Worm (Caenorhabditis elegans) whole organism, L4 larva: ENCODE data around the gene F35C5.1.

ENCODE experiments used
- F37D6.2 ChIP-seq: sonication (generic microtip); optimal IDR thresholded peaks from 2 replicates; lab custom pipeline; 2016; ENCODE audit warnings: mild to moderate bottlenecking, missing genetic modification characterization, missing compliant biosample characterization
- T26A8.4 ChIP-seq: fragments of 200-800 bp; sonication (Bioruptor generic); IDR thresholded peaks from 2 replicates; pipeline ENCODE4 v1.3.6; 2022; ENCODE audit warnings: missing genetic modification characterization, missing compliant biosample characterization
- ZK337.2 ChIP-seq: fragments of 200-800 bp; sonication (Bioruptor generic); IDR thresholded peaks from 2 replicates; pipeline ENCODE4 v1.3.6; 2022; ENCODE audit warnings: missing genetic modification reagents, missing genetic modification characterization, missing compliant biosample characterization
- ZK546.5 ChIP-seq, 2 experiments: sonication (generic microtip); optimal IDR thresholded peaks; 2 replicates each; lab custom pipeline; 2017; ENCODE audit warnings: missing biosample characterization in 2 of 2, missing genetic modification characterization in 2 of 2
- ceh-28 ChIP-seq: fragments of 150-350 bp; optimal IDR thresholded peaks from 2 replicates; lab custom pipeline; 2014; ENCODE audit warnings: missing biosample characterization, missing genetic modification reagents, missing genetic modification characterization
- ceh-82 ChIP-seq: sonication (generic microtip); optimal IDR thresholded peaks from 2 replicates; lab custom pipeline; 2017; ENCODE audit warnings: missing biosample characterization, missing genetic modification characterization
- ces-1 ChIP-seq: fragments of 150-350 bp; sonication (generic microtip); optimal IDR thresholded peaks from 4 replicates; lab custom pipeline; 2014; ENCODE audit warnings: missing biosample characterization, missing genetic modification reagents, missing genetic modification characterization
- daf-12 ChIP-seq: fragments of 150-350 bp; optimal IDR thresholded peaks from 2 replicates; lab custom pipeline; 2014; ENCODE audit warnings: missing biosample characterization, missing genetic modification reagents, missing genetic modification characterization
- daf-16 ChIP-seq, 3 experiments: sonication (generic microtip); optimal IDR thresholded peaks; 2 replicates each; lab custom pipeline; 2016 to 2017; ENCODE audit warnings: missing genetic modification characterization in 3 of 3, missing genetic modification reagents in 3 of 3, mild to moderate bottlenecking in 2 of 3, missing compliant biosample characterization in 2 of 3, missing biosample characterization in 1 of 3, moderate library complexity in 1 of 3
- daf-19 ChIP-seq: fragments of 200-800 bp; sonication (Bioruptor generic); conservative IDR thresholded peaks from 2 replicates; pipeline ENCODE4 v1.3.6; 2022; ENCODE audit warnings: missing genetic modification characterization, missing compliant biosample characterization
- dmd-8 ChIP-seq: fragments of 200-800 bp; sonication (Bioruptor generic); IDR thresholded peaks from 2 replicates; pipeline ENCODE4 v1.3.6; 2022; ENCODE audit warnings: missing genetic modification characterization, missing compliant biosample characterization
- dmd-9 ChIP-seq: fragments of 200-800 bp; sonication (Bioruptor generic); IDR thresholded peaks from 2 replicates; pipeline ENCODE4 v1.3.6; 2022; ENCODE audit warnings: missing genetic modification reagents, missing genetic modification characterization, missing compliant biosample characterization
- dpl-1 ChIP-seq: fragments of 150-350 bp; optimal IDR thresholded peaks from 2 replicates; lab custom pipeline; 2014; ENCODE audit warnings: missing biosample characterization, missing genetic modification reagents, missing genetic modification characterization
- duxl-1 ChIP-seq: sonication (generic microtip); optimal IDR thresholded peaks from 2 replicates; lab custom pipeline; 2016; ENCODE audit warnings: mild to moderate bottlenecking, missing genetic modification characterization, moderate library complexity, missing compliant biosample characterization; ENCODE audit not compliant: poor library complexity
- egl-27 ChIP-seq: sonication (generic microtip); optimal IDR thresholded peaks from 3 replicates; lab custom pipeline; 2017; ENCODE audit warnings: missing biosample characterization, missing genetic modification reagents, missing genetic modification characterization
- fos-1 ChIP-seq: fragments of 150-350 bp; optimal IDR thresholded peaks from 2 replicates; lab custom pipeline; 2014; ENCODE audit warnings: missing biosample characterization, missing genetic modification characterization
- hif-1 ChIP-seq, 2 experiments: sonication (generic microtip); optimal IDR thresholded peaks; 2 replicates each; lab custom pipeline; 2016 to 2017; ENCODE audit warnings: missing compliant biosample characterization in 2 of 2, missing genetic modification characterization in 2 of 2, missing genetic modification reagents in 2 of 2, missing genotype in 2 of 2, mild to moderate bottlenecking in 1 of 2
- hlh-11 ChIP-seq: fragments of 200-800 bp; sonication (Bioruptor generic); optimal IDR thresholded peaks from 2 replicates; lab custom pipeline; 2018; ENCODE audit warnings: mild to moderate bottlenecking, missing genetic modification characterization, missing compliant biosample characterization
- hlh-30 ChIP-seq: sonication (generic microtip); optimal IDR thresholded peaks from 2 replicates; lab custom pipeline; 2017; ENCODE audit warnings: antibody characterized with exemption, mild to moderate bottlenecking, missing genetic modification characterization, missing compliant biosample characterization; ENCODE audit not compliant: insufficient read depth
- hmg-1.1 ChIP-seq: fragments of 200-800 bp; sonication (Bioruptor generic); IDR thresholded peaks from 2 replicates; pipeline ENCODE4 v1.3.6; 2022; ENCODE audit warnings: missing genetic modification reagents, missing genetic modification characterization, missing compliant biosample characterization
- jun-1 ChIP-seq: fragments of 150-350 bp; optimal IDR thresholded peaks from 2 replicates; lab custom pipeline; 2014; ENCODE audit warnings: missing biosample characterization, missing genetic modification reagents, missing genetic modification characterization
- lim-7 ChIP-seq: fragments of 200-800 bp; sonication (Bioruptor generic); IDR thresholded peaks from 2 replicates; pipeline ENCODE4 v1.3.6; 2022; ENCODE audit warnings: missing genetic modification characterization, missing compliant biosample characterization
- lin-15B ChIP-seq: fragments of 150-350 bp; sonication (generic microtip); optimal IDR thresholded peaks from 3 replicates; lab custom pipeline; 2014; ENCODE audit warnings: missing biosample characterization, missing genetic modification characterization
- lin-29 ChIP-seq: fragments of 200-800 bp; sonication (Bioruptor generic); IDR thresholded peaks from 2 replicates; pipeline ENCODE4 v1.3.6; 2022; ENCODE audit warnings: missing genetic modification reagents, missing genetic modification characterization, missing compliant biosample characterization
- lin-39 ChIP-seq: fragments of 150-350 bp; optimal IDR thresholded peaks from 2 replicates; lab custom pipeline; 2014; ENCODE audit warnings: missing biosample characterization, missing genetic modification reagents, missing genetic modification characterization
- lir-3 ChIP-seq: sonication (generic microtip); optimal IDR thresholded peaks from 2 replicates; lab custom pipeline; 2016; ENCODE audit warnings: mild to moderate bottlenecking, missing genetic modification characterization, missing compliant biosample characterization
- lsy-2 ChIP-seq, 2 experiments: fragments of 150-350 bp in 1 of 2; sonication (generic microtip) in 1 of 2; optimal IDR thresholded peaks; 2 replicates each; lab custom pipeline; 2014 to 2017; ENCODE audit warnings: missing biosample characterization in 2 of 2, missing genetic modification characterization in 2 of 2
- madf-9 ChIP-seq: fragments of 200-800 bp; sonication (Bioruptor generic); conservative IDR thresholded peaks from 2 replicates; pipeline ENCODE4 v1.3.6; 2022; ENCODE audit warnings: missing genetic modification reagents, missing genetic modification characterization, missing compliant biosample characterization
- mdt-29 ChIP-seq: fragments of 200-800 bp; sonication (Bioruptor generic); IDR thresholded peaks from 2 replicates; pipeline ENCODE4 v1.3.6; 2022; ENCODE audit warnings: missing genetic modification reagents, missing genetic modification characterization, missing compliant biosample characterization
- mxl-3 ChIP-seq: fragments of 200-800 bp; sonication (Bioruptor generic); optimal IDR thresholded peaks from 2 replicates; lab custom pipeline; 2018; ENCODE audit warnings: mild to moderate bottlenecking, missing genetic modification characterization, missing compliant biosample characterization
- nhr-102 ChIP-seq: sonication (generic microtip); optimal IDR thresholded peaks from 2 replicates; lab custom pipeline; 2016; ENCODE audit warnings: mild to moderate bottlenecking, missing genetic modification characterization, moderate library complexity, missing compliant biosample characterization
- nhr-111 ChIP-seq: fragments of 200-800 bp; sonication (Bioruptor generic); optimal IDR thresholded peaks from 2 replicates; lab custom pipeline; 2018; ENCODE audit warnings: mild to moderate bottlenecking, missing genetic modification characterization, missing compliant biosample characterization
- nhr-25 ChIP-seq: sonication (generic microtip); optimal IDR thresholded peaks from 2 replicates; lab custom pipeline; 2017; ENCODE audit warnings: missing genetic modification characterization, mild to moderate bottlenecking, missing compliant biosample characterization, antibody characterized with exemption, moderate library complexity, borderline replicate concordance; ENCODE audit not compliant: insufficient read depth
- nhr-41 ChIP-seq: fragments of 200-800 bp; sonication (Bioruptor generic); IDR thresholded peaks from 2 replicates; pipeline ENCODE4 v1.3.6; 2022; ENCODE audit warnings: missing genetic modification reagents, missing genetic modification characterization, missing compliant biosample characterization
- nhr-42 ChIP-seq: fragments of 200-800 bp; sonication (Bioruptor generic); IDR thresholded peaks from 2 replicates; pipeline ENCODE4 v1.3.6; 2022; ENCODE audit warnings: missing genetic modification characterization, missing compliant biosample characterization
- nhr-77 ChIP-seq: fragments of 150-350 bp; optimal IDR thresholded peaks from 2 replicates; lab custom pipeline; 2014; ENCODE audit warnings: missing biosample characterization, missing genetic modification characterization
- pqm-1 ChIP-seq: sonication (generic microtip); optimal IDR thresholded peaks from 2 replicates; lab custom pipeline; 2017; ENCODE audit warnings: missing biosample characterization, missing genetic modification characterization
- rbr-2 ChIP-seq: sonication (generic microtip); optimal IDR thresholded peaks from 2 replicates; lab custom pipeline; 2016; ENCODE audit warnings: missing genotype, missing genetic modification characterization, missing compliant biosample characterization
- sdz-12 ChIP-seq: fragments of 200-800 bp; sonication (Bioruptor generic); optimal IDR thresholded peaks from 2 replicates; lab custom pipeline; 2018; ENCODE audit warnings: mild to moderate bottlenecking, missing genetic modification characterization, missing compliant biosample characterization
- snpc-1.2 ChIP-seq: fragments of 200-800 bp; sonication (Bioruptor generic); IDR thresholded peaks from 2 replicates; pipeline ENCODE4 v1.3.6; 2022; ENCODE audit warnings: missing genetic modification reagents, missing genetic modification characterization, missing compliant biosample characterization
- snpc-4 ChIP-seq: fragments of 150-350 bp; optimal IDR thresholded peaks from 2 replicates; lab custom pipeline; 2014; ENCODE audit warnings: missing biosample characterization, missing genetic modification characterization
- spr-1 ChIP-seq: sonication (generic microtip); optimal IDR thresholded peaks from 2 replicates; lab custom pipeline; 2016; ENCODE audit warnings: mild to moderate bottlenecking, missing genetic modification characterization, missing compliant biosample characterization
- spr-3 ChIP-seq: fragments of 200-800 bp; sonication (Bioruptor generic); optimal IDR thresholded peaks from 2 replicates; lab custom pipeline; 2018; ENCODE audit warnings: mild to moderate bottlenecking, missing genetic modification characterization, missing compliant biosample characterization
- tag-97 ChIP-seq: fragments of 200-800 bp; sonication (Bioruptor generic); IDR thresholded peaks from 2 replicates; pipeline ENCODE4 v1.3.6; 2022; ENCODE audit warnings: missing genetic modification characterization, missing compliant biosample characterization
- unc-62 ChIP-seq, 3 experiments: fragments of 150-350 bp in 1 of 3; sonication (generic microtip); optimal IDR thresholded peaks in 2 of 3; peaks in 1 of 3; 1 replicate in 1 of 3; 2 replicates in 2 of 3; lab custom pipeline; 2014 to 2017; ENCODE audit warnings: missing biosample characterization in 3 of 3, missing genetic modification characterization in 3 of 3, missing genetic modification reagents in 3 of 3, missing genotype in 1 of 3
- vab-7 ChIP-seq: fragments of 200-800 bp; sonication (Bioruptor generic); IDR thresholded peaks from 2 replicates; pipeline ENCODE4 v1.3.6; 2022; ENCODE audit warnings: missing genetic modification reagents, missing genetic modification characterization, missing compliant biosample characterization
- ztf-11 ChIP-seq: fragments of 150-350 bp; optimal IDR thresholded peaks from 2 replicates; lab custom pipeline; 2014; ENCODE audit warnings: missing biosample characterization, missing genetic modification characterization

The F35C5.1 gene

DNA sequence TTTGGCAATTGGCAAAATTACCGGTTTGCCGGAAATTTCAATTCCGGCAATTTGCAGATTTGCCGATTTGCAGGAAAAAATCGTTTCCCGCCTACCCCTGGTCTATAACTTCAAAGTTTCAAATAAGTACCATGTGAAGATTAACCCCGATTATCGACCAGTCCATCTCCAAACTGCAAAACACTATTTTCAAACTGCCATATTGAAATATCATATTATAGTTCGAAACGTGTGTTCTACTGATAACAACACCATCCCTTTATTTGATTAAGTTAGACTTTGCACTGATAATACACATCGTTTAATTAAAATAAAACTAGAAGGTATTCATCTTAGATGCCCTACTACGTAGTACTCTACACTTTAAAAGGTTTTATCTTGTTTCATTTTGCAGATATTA lies 49.5 kb downstream of the F35C5.1 start:
- TF ChIP-seq pqm-1 (tag; lab: Kevin White, UChicago) (peak; percentile 44), nhr-111 (GFP tag; lab: Kevin White, UChicago) (no peak), unc-62 (GFP tag; optimal IDR thresholded peaks at IDR 0.05 in 1 of 2; lab: Kevin White, UChicago) (peak in 1 of 2 experiments; percentile 87), unc-62 (tag; optimal IDR thresholded peaks at IDR 0.05; lab: Kevin White, UChicago) (no peak)
- TF ChIP-seq, all 104 proteins: peak for 2

DNA sequence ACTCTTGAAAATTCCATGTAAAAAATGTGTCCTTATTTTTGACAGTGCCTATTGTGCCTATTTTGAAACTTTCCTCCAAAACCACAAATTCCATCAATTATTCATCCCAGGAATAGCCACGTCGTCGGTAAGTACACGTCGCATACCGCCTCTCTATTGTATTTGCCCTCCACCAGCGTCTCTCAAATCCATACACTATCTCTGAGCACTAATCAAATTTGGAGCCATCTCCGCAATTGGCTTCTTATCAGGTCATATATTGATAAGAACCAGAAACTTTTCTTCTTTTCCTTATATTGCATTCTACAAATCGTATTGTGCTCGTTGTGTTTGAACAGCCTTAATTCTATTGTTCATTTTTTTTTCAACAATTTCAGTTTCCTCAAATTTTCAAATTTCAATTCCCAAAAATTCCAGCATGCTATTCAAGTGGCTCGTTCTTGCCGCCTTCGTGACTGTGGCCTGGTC lies 50.9 kb downstream of the F35C5.1 start, which contains the start of gene dct-18:
dct-18 (plus strand) TSS at position 418 of the 468 bp plus-strand sequence.
- TF ChIP-seq lim-7 (no peak), madf-9 (GFP tag; lab: Robert Waterston, UW) (no peak), lir-3 (tag; lab: Kevin White, UChicago) (no peak), dmd-8 (no peak), fos-1 (tag; lab: Kevin White, UChicago) (no peak), ceh-82 (no peak), F37D6.2 (tag; lab: Kevin White, UChicago) (no peak), snpc-4 (no peak), vab-7 (GFP tag; lab: Robert Waterston, UW) (no peak), hif-1 (tag; optimal IDR thresholded peaks at IDR 0.05; lab: Kevin White, UChicago) (no peak), lsy-2 (tag; optimal IDR thresholded peaks at IDR 0.05; lab: Kevin White, UChicago) (no peak), lin-39 (tag; lab: Kevin White, UChicago) (no peak), spr-3 (no peak), ceh-28 (tag; lab: Kevin White, UChicago) (no peak), jun-1 (tag; lab: Kevin White, UChicago) (no peak), ZK546.5 (tag; optimal IDR thresholded peaks at IDR 0.05; lab: Kevin White, UChicago) (no peak), nhr-77 (peak; percentile 29), nhr-42 (GFP tag; lab: Robert Waterston, UW) (no peak), hlh-30 (tag; lab: Kevin White, UChicago) (no peak), T26A8.4 (GFP tag; lab: Robert Waterston, UW) (no peak), nhr-25 (no peak), nhr-102 (tag; lab: Kevin White, UChicago) (no peak), unc-62 (GFP tag; optimal IDR thresholded peaks at IDR 0.05 in 1 of 2; lab: Kevin White, UChicago) (no peak), unc-62 (tag; optimal IDR thresholded peaks at IDR 0.05; lab: Kevin White, UChicago) (no peak), ces-1 (GFP tag; lab: Kevin White, UChicago) (no peak), lin-29 (GFP tag; lab: Robert Waterston, UW) (no peak), mdt-29 (GFP tag; lab: Robert Waterston, UW) (no peak), rbr-2 (no peak), ztf-11 (tag; lab: Kevin White, UChicago) (no peak), daf-16 (GFP tag; optimal IDR thresholded peaks at IDR 0.05; lab: Kevin White, UChicago) (no peak), daf-16 (tag; optimal IDR thresholded peaks at IDR 0.05; lab: Kevin White, UChicago) (peak; percentile 54), daf-12 (tag; lab: Kevin White, UChicago) (no peak), tag-97 (GFP tag; lab: Robert Waterston, UW) (no peak), ZK337.2 (no peak), hmg-1.1 (no peak), spr-1 (no peak), lin-15B (tag; lab: Kevin White, UChicago) (no peak), daf-19 (GFP tag; lab: Robert Waterston, UW) (no peak), dmd-9 (GFP tag; lab: Robert Waterston, UW) (no peak), mxl-3 (GFP tag; lab: Kevin White, UChicago) (peak; percentile 0), snpc-1.2 (GFP tag; lab: Robert Waterston, UW) (no peak), hlh-11 (tag; lab: Kevin White, UChicago) (peak; percentile 62), pqm-1 (tag; lab: Kevin White, UChicago) (peak; percentile 77), egl-27 (tag; lab: Kevin White, UChicago) (no peak), dpl-1 (GFP tag; lab: Kevin White, UChicago) (no peak), sdz-12 (GFP tag; lab: Kevin White, UChicago) (no peak), nhr-41 (0 out of 2 replicates have a peak, but pooled peaks have one; percentile 39), duxl-1 (tag; lab: Kevin White, UChicago) (no peak)
